Fruit fly (Drosophila melanogaster) whole organism, prepupa: ENCODE results near the gene Tsf2.

Experiments
- CG16779 ChIP-seq: fragments of 200-800 bp; sonication (Bioruptor generic); optimal IDR thresholded peaks from 3 replicates; lab custom pipeline; 2017; ENCODE audit warnings: missing biosample characterization, mild to moderate bottlenecking, missing genetic modification characterization
- CG3032 ChIP-seq: fragments of 200-800 bp; optimal IDR thresholded peaks from 2 replicates; lab custom pipeline; 2019; ENCODE audit warnings: missing biosample characterization, mild to moderate bottlenecking, missing genetic modification characterization, moderate library complexity
- CG6163 ChIP-seq: fragments of 200-800 bp; sonication (Bioruptor generic); IDR thresholded peaks from 3 replicates; pipeline ENCODE4 v1.3.6; 2022; ENCODE audit warnings: missing biosample characterization, missing genetic modification characterization
- OdsH ChIP-seq: fragments of 200-800 bp; sonication (Bioruptor generic); optimal IDR thresholded peaks from 3 replicates; lab custom pipeline; 2016; ENCODE audit warnings: missing biosample characterization, missing genetic modification characterization
- cyc ChIP-seq: fragments of 200-800 bp; sonication (Bioruptor generic); optimal IDR thresholded peaks from 3 replicates; lab custom pipeline; 2016; ENCODE audit warnings: missing biosample characterization, missing genetic modification characterization
- eg ChIP-seq: fragments of 200-800 bp; sonication (Bioruptor generic); IDR thresholded peaks from 3 replicates; pipeline ENCODE4 v1.3.6; 2022; ENCODE audit warnings: missing biosample characterization, missing genetic modification characterization
- salr ChIP-seq, 2 experiments: fragments of 200-800 bp; sonication (Bioruptor generic); optimal IDR thresholded peaks; 3 replicates each; lab custom pipeline; 2016 to 2018; ENCODE audit warnings: missing biosample characterization in 2 of 2, missing genetic modification characterization in 2 of 2, mild to moderate bottlenecking in 1 of 2
- vri ChIP-seq: fragments of 200-800 bp; sonication (Bioruptor generic); optimal IDR thresholded peaks from 3 replicates; lab custom pipeline; 2016; ENCODE audit warnings: missing biosample characterization, mild to moderate bottlenecking, missing genetic modification characterization

- peak; percentile 69 for TF ChIP-seq eg (GFP tag; lab: Robert Waterston, UW)
- peak; percentile 71 for TF ChIP-seq CG3032
- peak; percentile 90 for TF ChIP-seq cyc
- TF ChIP-seq CG16779 (tag; lab: Kevin White, UChicago) = no peak
- TF ChIP-seq OdsH (GFP tag; lab: Kevin White, UChicago) = peak; percentile 87
- no peak for TF ChIP-seq vri (GFP tag; lab: Kevin White, UChicago)
- TF ChIP-seq salr (GFP tag; optimal IDR thresholded peaks at IDR 0.05; lab: Kevin White, UChicago) = peak in 1 of 2 experiments; percentile 43
- TF ChIP-seq CG6163 (GFP tag; lab: Robert Waterston, UW) = peak; percentile 68
Measured at dm6 chr3L:12514762-12515215, 18.7 kb downstream of the Tsf2 start, which contains the start of the genes sti and tral.
